Fruit fly (Drosophila melanogaster) whole organism, embryonic: ENCODE data around the gene Swip-1.

Experiments used
- Adf1 ChIP-seq: fragments of 200-800 bp; sonication (Bioruptor generic); IDR thresholded peaks from 2 replicates; pipeline ENCODE4 v1.3.6; 2022; ENCODE audit warnings: missing biosample characterization, missing genetic modification characterization
- Atf6 ChIP-seq: fragments of 200-800 bp; sonication (Bioruptor generic); IDR thresholded peaks from 2 replicates; pipeline ENCODE4 v1.3.6; 2022; ENCODE audit warnings: missing biosample characterization, missing genetic modification characterization
- CG10267 ChIP-seq: fragments of 200-800 bp; sonication (Bioruptor generic); optimal IDR thresholded peaks from 2 replicates; lab custom pipeline; 2018; ENCODE audit warnings: missing biosample characterization, mild to moderate bottlenecking, missing genetic modification characterization, moderate library complexity
- CG10366 ChIP-seq: fragments of 200-800 bp; sonication (Bioruptor generic); IDR thresholded peaks from 2 replicates; pipeline ENCODE4 v1.3.6; 2022; ENCODE audit warnings: missing biosample characterization, missing genetic modification characterization
- CG10543 ChIP-seq: fragments of 200-800 bp; sonication (Bioruptor generic); optimal IDR thresholded peaks from 3 replicates; lab custom pipeline; 2017; ENCODE audit warnings: missing biosample characterization, mild to moderate bottlenecking, missing genetic modification characterization, moderate library complexity
- CG11560 ChIP-seq: fragments of 200-800 bp; sonication (Bioruptor generic); IDR thresholded peaks from 3 replicates; pipeline ENCODE4 v1.3.6; 2022; ENCODE audit warnings: missing biosample characterization, missing genetic modification characterization
- CG11696 ChIP-seq: fragments of 200-800 bp; sonication (Bioruptor generic); IDR thresholded peaks from 2 replicates; pipeline ENCODE4 v1.3.6; 2022; ENCODE audit warnings: missing biosample characterization, missing genetic modification characterization
- CG12299 ChIP-seq: fragments of 200-800 bp; sonication (Bioruptor generic); optimal IDR thresholded peaks from 2 replicates; lab custom pipeline; 2018; ENCODE audit warnings: missing biosample characterization, mild to moderate bottlenecking, missing genetic modification characterization
- CG1647 ChIP-seq: fragments of 200-800 bp; sonication (Bioruptor generic); optimal IDR thresholded peaks from 3 replicates; lab custom pipeline; 2016; ENCODE audit warnings: missing biosample characterization, missing genetic modification characterization
- CG17912 ChIP-seq: fragments of 200-800 bp; sonication (Bioruptor generic); optimal IDR thresholded peaks from 2 replicates; lab custom pipeline; 2018; ENCODE audit warnings: missing biosample characterization, mild to moderate bottlenecking, missing genetic modification characterization
- CG18599 ChIP-seq: fragments of 200-800 bp; sonication (Bioruptor generic); optimal IDR thresholded peaks from 3 replicates; lab custom pipeline; 2017; ENCODE audit warnings: missing biosample characterization, missing genetic modification characterization, mild to moderate bottlenecking, moderate library complexity, missing genetic modification reagents
- CG18619 ChIP-seq: fragments of 200-800 bp; sonication (Bioruptor generic); optimal IDR thresholded peaks from 3 replicates; lab custom pipeline; 2017; ENCODE audit warnings: missing biosample characterization, mild to moderate bottlenecking, missing genetic modification characterization
- CG32767 ChIP-seq: fragments of 200-800 bp; sonication (Bioruptor generic); IDR thresholded peaks from 2 replicates; pipeline ENCODE4 v1.3.6; 2022; ENCODE audit warnings: missing biosample characterization, missing genetic modification characterization
- CG34376 ChIP-seq: fragments of 200-800 bp; sonication (Bioruptor generic); optimal IDR thresholded peaks from 2 replicates; lab custom pipeline; 2018; ENCODE audit warnings: missing biosample characterization, mild to moderate bottlenecking, missing genetic modification characterization
- CG3726 ChIP-seq: fragments of 200-800 bp; sonication (Bioruptor generic); IDR thresholded peaks from 3 replicates; pipeline ENCODE4, ENCODE4 v1.3.6; 2022; ENCODE audit warnings: missing biosample characterization, missing genetic modification characterization
- CG3847 ChIP-seq: fragments of 200-800 bp; sonication (Bioruptor generic); IDR thresholded peaks from 2 replicates; pipeline ENCODE4 v1.3.6; 2022; ENCODE audit warnings: missing biosample characterization, missing genetic modification characterization
- CG43689 ChIP-seq: fragments of 200-800 bp; sonication (Bioruptor generic); IDR thresholded peaks from 2 replicates; pipeline ENCODE4 v1.3.6; 2022; ENCODE audit warnings: missing biosample characterization, missing genetic modification characterization
- CG4854 ChIP-seq: fragments of 200-800 bp; sonication (Bioruptor generic); optimal IDR thresholded peaks from 2 replicates; lab custom pipeline; 2016; ENCODE audit warnings: missing biosample characterization, missing genetic modification characterization, inconsistent platforms
- CG5953 ChIP-seq: fragments of 200-800 bp; sonication (Bioruptor generic); IDR thresholded peaks from 2 replicates; pipeline ENCODE4 v1.3.6; 2022; ENCODE audit warnings: missing biosample characterization, missing genetic modification characterization
- CG6654 ChIP-seq: fragments of 200-800 bp; sonication (Bioruptor generic); optimal IDR thresholded peaks from 2 replicates; lab custom pipeline; 2017; ENCODE audit warnings: missing biosample characterization, mild to moderate bottlenecking, missing genetic modification characterization
- CG6813 ChIP-seq: fragments of 200-800 bp; sonication (Bioruptor generic); optimal IDR thresholded peaks from 2 replicates; lab custom pipeline; 2017; ENCODE audit warnings: missing biosample characterization, missing genetic modification characterization, mild to moderate bottlenecking, moderate library complexity, missing genetic modification reagents
- CG7745 ChIP-seq: fragments of 200-800 bp; sonication (Bioruptor generic); optimal IDR thresholded peaks from 2 replicates; lab custom pipeline; 2018; ENCODE audit warnings: missing biosample characterization, mild to moderate bottlenecking, missing genetic modification characterization, moderate library complexity
- CG8281 ChIP-seq: fragments of 200-800 bp; sonication (Bioruptor generic); optimal IDR thresholded peaks from 2 replicates; lab custom pipeline; 2018; ENCODE audit warnings: missing biosample characterization, mild to moderate bottlenecking, missing genetic modification characterization, moderate library complexity
- CG8924 ChIP-seq: fragments of 200-800 bp; optimal IDR thresholded peaks from 3 replicates; lab custom pipeline; 2019; ENCODE audit warnings: missing biosample characterization, mild to moderate bottlenecking, missing genetic modification characterization, moderate library complexity
- CG9932 ChIP-seq: fragments of 200-800 bp; sonication (Bioruptor generic); IDR thresholded peaks from 2 replicates; pipeline ENCODE4 v1.3.6; 2022; ENCODE audit warnings: missing biosample characterization, missing genetic modification characterization
- CkIIα-i1 ChIP-seq: fragments of 200-800 bp; sonication (Bioruptor generic); IDR thresholded peaks from 2 replicates; pipeline ENCODE4 v1.3.6; 2022; ENCODE audit warnings: missing biosample characterization, missing genetic modification characterization
- Dbx ChIP-seq: fragments of 200-800 bp; sonication (Bioruptor generic); IDR thresholded peaks from 3 replicates; pipeline ENCODE4 v1.3.6; 2022; ENCODE audit warnings: missing biosample characterization, missing genetic modification characterization
- Hey ChIP-seq: fragments of 200-800 bp; sonication (Bioruptor generic); optimal IDR thresholded peaks from 3 replicates; lab custom pipeline; 2018; ENCODE audit warnings: missing biosample characterization, mild to moderate bottlenecking, missing genetic modification characterization
- HmgZ ChIP-seq: fragments of 200-800 bp; sonication (Bioruptor generic); optimal IDR thresholded peaks from 2 replicates; lab custom pipeline; 2018; ENCODE audit warnings: missing biosample characterization, mild to moderate bottlenecking, missing genetic modification characterization
- Hr51 ChIP-seq, 2 experiments: fragments of 200-800 bp; sonication (Bioruptor generic); optimal IDR thresholded peaks; 2 replicates in 1 of 2; 3 replicates in 1 of 2; lab custom pipeline; 2016 to 2018; ENCODE audit warnings: missing biosample characterization in 2 of 2, missing genetic modification characterization in 2 of 2, mild to moderate bottlenecking in 1 of 2, moderate library complexity in 1 of 2
- Med ChIP-seq: fragments of 200-800 bp; sonication (Bioruptor generic); peaks from one replicate; lab custom pipeline; 2016; ENCODE audit warnings: missing biosample characterization, missing genetic modification characterization, mild to moderate bottlenecking, inconsistent platforms, moderate library complexity
- Oli ChIP-seq: fragments of 200-800 bp; sonication (Bioruptor generic); optimal IDR thresholded peaks from 2 replicates; lab custom pipeline; 2018; ENCODE audit warnings: missing biosample characterization, mild to moderate bottlenecking, missing genetic modification characterization, moderate library complexity
- Ssrp ChIP-seq: fragments of 200-800 bp; sonication (Bioruptor generic); optimal IDR thresholded peaks from 2 replicates; lab custom pipeline; 2018; ENCODE audit warnings: missing biosample characterization, mild to moderate bottlenecking, missing genetic modification characterization, moderate library complexity
- abd-A ChIP-seq: fragments of 200-800 bp; sonication (Bioruptor generic); optimal IDR thresholded peaks from 3 replicates; lab custom pipeline; 2019; ENCODE audit warnings: missing biosample characterization, mild to moderate bottlenecking, missing genetic modification characterization, moderate library complexity
- ci ChIP-seq: fragments of 200-800 bp; sonication (Bioruptor generic); IDR thresholded peaks from 3 replicates; pipeline ENCODE4 v1.3.6; 2022; ENCODE audit warnings: missing biosample characterization, missing genetic modification characterization
- dimm ChIP-seq: fragments of 200-800 bp; sonication (Bioruptor generic); IDR thresholded peaks from 2 replicates; pipeline ENCODE4 v1.3.6; 2022; ENCODE audit warnings: missing biosample characterization, missing genetic modification characterization
- dmrt11E ChIP-seq: fragments of 200-800 bp; sonication (Bioruptor generic); optimal IDR thresholded peaks from 3 replicates; lab custom pipeline; 2018; ENCODE audit warnings: missing biosample characterization, mild to moderate bottlenecking, missing genetic modification characterization, moderate library complexity
- ewg ChIP-seq: fragments of 200-800 bp; sonication (Bioruptor generic); optimal IDR thresholded peaks from 3 replicates; lab custom pipeline; 2017; ENCODE audit warnings: mild to moderate bottlenecking, missing biosample characterization, missing genetic modification reagents, missing genetic modification characterization
- gcm2 ChIP-seq: fragments of 200-800 bp; sonication (Bioruptor generic); optimal IDR thresholded peaks from 2 replicates; lab custom pipeline; 2016; ENCODE audit warnings: missing biosample characterization, missing genetic modification characterization
- grn ChIP-seq: fragments of 200-800 bp; sonication (Bioruptor generic); optimal IDR thresholded peaks from 3 replicates; lab custom pipeline; 2017; ENCODE audit warnings: missing biosample characterization, missing genetic modification characterization
- gro ChIP-seq: fragments of 200-800 bp; sonication (Bioruptor generic); optimal IDR thresholded peaks from 2 replicates; lab custom pipeline; 2016; ENCODE audit warnings: missing biosample characterization, missing genetic modification characterization
- lab ChIP-seq: fragments of 200-800 bp; sonication (Bioruptor generic); optimal IDR thresholded peaks from 3 replicates; lab custom pipeline; 2017; ENCODE audit warnings: missing biosample characterization, missing genetic modification characterization, mild to moderate bottlenecking, moderate library complexity, missing genetic modification reagents
- lbe ChIP-seq: fragments of 200-800 bp; sonication (Bioruptor generic); optimal IDR thresholded peaks from 2 replicates; lab custom pipeline; 2016; ENCODE audit warnings: missing biosample characterization, mild to moderate bottlenecking, missing genetic modification characterization
- mirr ChIP-seq: fragments of 200-800 bp; sonication (Bioruptor generic); optimal IDR thresholded peaks from 3 replicates; lab custom pipeline; 2018; ENCODE audit warnings: missing biosample characterization, mild to moderate bottlenecking, missing genetic modification characterization
- onecut ChIP-seq: fragments of 200-800 bp; sonication (Bioruptor generic); IDR thresholded peaks from 2 replicates; pipeline ENCODE4 v1.3.6; 2022; ENCODE audit warnings: missing biosample characterization, missing genetic modification characterization
- rib ChIP-seq: fragments of 200-800 bp; sonication (Bioruptor generic); IDR thresholded peaks from 2 replicates; pipeline ENCODE4 v1.3.6; 2022; ENCODE audit warnings: missing biosample characterization, missing genetic modification characterization
- ssp ChIP-seq: fragments of 200-800 bp; sonication (Bioruptor generic); IDR thresholded peaks from 2 replicates; pipeline ENCODE4 v1.3.6; 2022; ENCODE audit warnings: missing biosample characterization, missing genetic modification characterization
- tll ChIP-seq, 2 experiments: fragments of 200-800 bp in 1 of 2; fragments of >200 bp in 1 of 2; sonication (Bioruptor generic) in 1 of 2; optimal IDR thresholded peaks; 2 replicates each; lab custom pipeline; 2017 to 2019; ENCODE audit warnings: missing biosample characterization in 2 of 2, missing genetic modification characterization in 2 of 2, mild to moderate bottlenecking in 1 of 2, moderate library complexity in 1 of 2
- unpg ChIP-seq: fragments of 200-800 bp; sonication (Bioruptor generic); optimal IDR thresholded peaks from 3 replicates; lab custom pipeline; 2018; ENCODE audit warnings: missing biosample characterization, mild to moderate bottlenecking, missing genetic modification characterization, moderate library complexity
- zen2 ChIP-seq: fragments of 200-800 bp; sonication (Bioruptor generic); IDR thresholded peaks from 3 replicates; pipeline ENCODE4 v1.3.6; 2022; ENCODE audit warnings: missing biosample characterization, missing genetic modification characterization; ENCODE audit not compliant: partially characterized antibody

The Swip-1 gene

DNA sequence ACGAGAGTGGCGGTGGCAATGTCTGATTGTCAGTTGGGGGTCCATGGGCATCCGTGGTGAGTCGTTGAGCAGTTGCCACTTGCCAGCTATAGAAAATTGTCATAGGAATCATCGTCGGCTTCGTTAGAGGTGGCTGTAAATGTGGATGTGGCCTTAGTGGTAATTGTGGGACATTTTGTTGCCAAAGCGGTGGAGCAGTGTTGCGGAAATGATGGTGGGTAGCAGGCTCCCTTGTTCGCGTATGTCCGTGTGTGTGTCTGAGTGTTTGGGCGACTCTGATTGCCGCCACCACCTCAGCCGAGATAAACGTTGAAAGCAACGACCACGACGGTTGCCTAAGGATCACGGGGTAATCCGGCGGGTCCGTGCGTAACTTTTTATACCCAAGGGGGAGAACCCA lies 30.0 kb upstream of the Swip-1 start:
- TF ChIP-seq rib (GFP tag; lab: Robert Waterston, UW) (no peak), CG10543 (peak; percentile 23), CG18599 (GFP tag; lab: Kevin White, UChicago) (peak; percentile 8), tll (GFP tag; optimal IDR thresholded peaks at IDR 0.05; lab: Kevin White, UChicago) (no peak), abd-A (peak; percentile 91), ewg (no peak), CG4854 (no peak), CG11560 (tag; lab: Robert Waterston, UW) (no peak), ssp (GFP tag; lab: Robert Waterston, UW) (no peak), lab (GFP tag; lab: Kevin White, UChicago) (peak; percentile 18), dmrt11E (tag; lab: Kevin White, UChicago) (no peak), Hey (peak; percentile 42), CG3726 (GFP tag; lab: Robert Waterston, UW) (no peak)

DNA sequence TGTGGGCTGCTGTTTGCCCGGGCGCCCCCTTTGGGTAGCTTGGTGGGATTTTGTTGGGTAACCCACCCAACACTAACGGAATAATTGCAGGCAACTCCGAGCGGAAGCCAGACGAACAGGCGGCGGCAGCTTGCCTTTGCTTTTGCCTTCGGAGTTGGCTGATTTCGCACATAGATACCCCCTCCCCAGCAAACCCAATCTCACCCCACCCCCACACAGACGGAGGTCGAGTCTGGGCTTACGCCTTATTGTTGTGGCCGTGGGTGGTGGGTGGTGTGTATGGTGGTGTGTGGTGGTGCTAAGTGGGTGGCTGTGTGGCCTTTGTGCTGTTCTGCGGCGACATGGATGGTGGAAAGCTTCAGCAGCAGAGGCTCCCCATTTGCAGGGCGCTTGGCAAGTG lies 28.5 kb upstream of the Swip-1 start:
- no peak for TF ChIP-seq Dbx (GFP tag; lab: Robert Waterston, UW)
- peak; percentile 66 for TF ChIP-seq CG10543
- TF ChIP-seq CG9932 (GFP tag; lab: Robert Waterston, UW), result no peak
- TF ChIP-seq CG3847 (GFP tag; lab: Robert Waterston, UW), result 0 out of 2 replicates have a peak, but pooled peaks have one; percentile 10
- TF ChIP-seq gcm2 (GFP tag; lab: Kevin White, UChicago), result no peak
- TF ChIP-seq abd-A, result peak; percentile 91
- no peak for TF ChIP-seq dimm
- no peak for TF ChIP-seq CG8281 (tag; lab: Kevin White, UChicago)
- no peak for TF ChIP-seq CG8924
- no peak for TF ChIP-seq CG6813 (GFP tag; lab: Kevin White, UChicago)
- no peak for TF ChIP-seq unpg (GFP tag; lab: Kevin White, UChicago)
- no peak for TF ChIP-seq gro (GFP tag; lab: Kevin White, UChicago)
- no peak for TF ChIP-seq onecut (GFP tag; lab: Robert Waterston, UW)
- TF ChIP-seq Adf1, result peak; percentile 7; the same call in 1 of the 2 replicates
- no peak for TF ChIP-seq CkIIα-i1 (GFP tag; lab: Robert Waterston, UW)
- no peak for TF ChIP-seq CG5953
- no peak for TF ChIP-seq CG34376 (GFP tag; lab: Kevin White, UChicago)
- TF ChIP-seq Atf6 (GFP tag; lab: Robert Waterston, UW), result no peak
- no peak for TF ChIP-seq HmgZ (tag; lab: Kevin White, UChicago)
- TF ChIP-seq zen2 (GFP tag; lab: Robert Waterston, UW), result peak; percentile 34; the same call in 1 of the 3 replicates
- TF ChIP-seq CG11696 (GFP tag; lab: Robert Waterston, UW), result no peak
- TF ChIP-seq mirr (GFP tag; lab: Kevin White, UChicago), result peak; percentile 37
- no peak for TF ChIP-seq CG6654 (GFP tag; lab: Kevin White, UChicago)
- TF ChIP-seq lbe (GFP tag; lab: Kevin White, UChicago), result no peak
- TF ChIP-seq CG12299 (tag; lab: Kevin White, UChicago), result no peak
- TF ChIP-seq CG7745 (tag; lab: Kevin White, UChicago), result no peak
- TF ChIP-seq CG32767 (GFP tag; lab: Robert Waterston, UW), result no peak
- no peak for TF ChIP-seq CG1647 (GFP tag; lab: Kevin White, UChicago)
- no peak for TF ChIP-seq CG43689 (GFP tag; lab: Robert Waterston, UW)
- no peak for TF ChIP-seq Ssrp (tag; lab: Kevin White, UChicago)
- TF ChIP-seq Oli (tag; lab: Kevin White, UChicago), result no peak
- peak; percentile 96 for TF ChIP-seq Hey
- TF ChIP-seq ci (GFP tag; lab: Robert Waterston, UW), result 0 out of 3 replicates have a peak, but pooled peaks have one; percentile 7
- TF ChIP-seq grn, result no peak
- TF ChIP-seq Hr51 (GFP tag; optimal IDR thresholded peaks at IDR 0.05; lab: Kevin White, UChicago), result no peak
- no peak for TF ChIP-seq CG10267 (tag; lab: Kevin White, UChicago)
- no peak for TF ChIP-seq CG17912 (GFP tag; lab: Kevin White, UChicago)
- no peak for TF ChIP-seq CG18619
- no peak for TF ChIP-seq CG10366 (GFP tag; lab: Robert Waterston, UW)
- TF ChIP-seq Med (GFP tag; lab: Kevin White, UChicago), result peak; percentile 54
